Fruit fly (Drosophila melanogaster): ENCODE measurements around the gene Kul.

Gene Kul

DNA sequence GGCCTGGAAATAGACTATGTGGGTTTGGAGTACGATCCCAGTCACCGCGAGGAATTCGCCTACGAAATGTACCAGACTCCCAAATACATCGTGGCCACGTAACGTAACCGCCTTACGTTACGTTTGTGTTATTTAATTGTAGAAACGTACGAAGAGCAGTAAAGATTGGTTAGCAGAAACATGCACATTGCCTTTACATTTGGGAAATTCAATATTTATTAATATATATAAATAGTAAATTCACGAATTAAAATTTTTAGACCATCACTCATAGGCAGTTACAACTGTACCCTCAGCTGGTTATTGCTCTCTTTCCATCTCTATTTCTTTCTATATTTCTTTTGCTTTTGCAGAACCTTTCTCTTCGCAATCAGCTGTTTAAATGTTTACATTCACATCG, 12.3 kb downstream of the Kul start, which contains the start of gene Gnpnat (continued):
- no peak for TF ChIP-seq pzg (GFP tag; optimal IDR thresholded peaks at IDR 0.05)
- peak; percentile 59 for TF ChIP-seq CG8388 (GFP tag; optimal IDR thresholded peaks at IDR 0.05)
- peak; percentile 4 for TF ChIP-seq CG12942 (GFP tag; optimal IDR thresholded peaks at IDR 0.05)
- TF ChIP-seq Hr39 (optimal IDR thresholded peaks at IDR 0.05) = no peak
- TF ChIP-seq CG14667 (GFP tag; IDR thresholded peaks at IDR 0.05) = no peak
- peak; percentile 55 for TF ChIP-seq CG1233 (GFP tag; optimal IDR thresholded peaks at IDR 0.05)
- peak; percentile 11 for TF ChIP-seq B-H2 (GFP tag; optimal IDR thresholded peaks at IDR 0.05)
- no peak for TF ChIP-seq CG8290 (GFP tag; optimal IDR thresholded peaks at IDR 0.05)
- no peak for TF ChIP-seq CG8290 (tag; optimal IDR thresholded peaks at IDR 0.05)
- TF ChIP-seq CG4404 (GFP tag; IDR thresholded peaks at IDR 0.05) = no peak
- TF ChIP-seq MBD-R2 (GFP tag; IDR thresholded peaks at IDR 0.05) = no peak
- TF ChIP-seq tll (GFP tag; optimal IDR thresholded peaks at IDR 0.05) = no peak
- TF ChIP-seq lbe (GFP tag; optimal IDR thresholded peaks at IDR 0.05) = peak; percentile 34
- TF ChIP-seq Hand (GFP tag; optimal IDR thresholded peaks at IDR 0.05) = peak; percentile 38
- peak; percentile 77 for TF ChIP-seq lab (GFP tag; optimal IDR thresholded peaks at IDR 0.05)
- TF ChIP-seq CG10979 (tag; optimal IDR thresholded peaks at IDR 0.05) = peak; percentile 62
- no peak for TF ChIP-seq h (optimal IDR thresholded peaks at IDR 0.05)
- no peak for TF ChIP-seq D (optimal IDR thresholded peaks at IDR 0.05)
- no peak for TF ChIP-seq D (GFP tag; optimal IDR thresholded peaks at IDR 0.05)
- no peak for TF ChIP-seq H2.0 (GFP tag; IDR thresholded peaks at IDR 0.05)
- peak; percentile 26 for TF ChIP-seq Deaf1 (tag; optimal IDR thresholded peaks at IDR 0.05)
- TF ChIP-seq CG13123 (GFP tag; optimal IDR thresholded peaks at IDR 0.05) = no peak
- TF ChIP-seq esg (GFP tag; conservative IDR thresholded peaks at IDR 0.05) = no peak
- no peak for TF ChIP-seq klu (GFP tag; IDR thresholded peaks at IDR 0.05)
- no peak for TF ChIP-seq Lim3 (GFP tag; IDR thresholded peaks at IDR 0.05)
- TF ChIP-seq CG7928 (GFP tag; optimal IDR thresholded peaks at IDR 0.05) = no peak
- TF ChIP-seq Trl (optimal IDR thresholded peaks at IDR 0.05) = no peak
- TF ChIP-seq Trl (GFP tag; optimal IDR thresholded peaks at IDR 0.05) = no peak
- TF ChIP-seq Nf-YC (tag; optimal IDR thresholded peaks at IDR 0.05) = no peak
- TF ChIP-seq CG11093 (GFP tag; IDR thresholded peaks at IDR 0.05) = no peak
- TF ChIP-seq hbn (GFP tag; IDR thresholded peaks at IDR 0.05; ENCODE audit: partially characterized antibody) = no peak
- no peak for TF ChIP-seq gfzf (GFP tag; optimal IDR thresholded peaks at IDR 0.05)
- TF ChIP-seq CG11695 (GFP tag; IDR thresholded peaks at IDR 0.05) = no peak
- TF ChIP-seq gce (GFP tag; IDR thresholded peaks at IDR 0.05) = no peak
- TF ChIP-seq HLH54F (GFP tag; optimal IDR thresholded peaks at IDR 0.05) = no peak
- TF ChIP-seq CG11085 (GFP tag; IDR thresholded peaks at IDR 0.05) = no peak
- TF ChIP-seq CG6272 (GFP tag; IDR thresholded peaks at IDR 0.05) = no peak
- TF ChIP-seq Sry-δ (GFP tag; optimal IDR thresholded peaks at IDR 0.05) = no peak
- no peak for TF ChIP-seq CG6765 (GFP tag; optimal IDR thresholded peaks at IDR 0.05)
- no peak for TF ChIP-seq CG15011 (GFP tag; optimal IDR thresholded peaks at IDR 0.05)
- TF ChIP-seq CG9437 (GFP tag; optimal IDR thresholded peaks at IDR 0.05) = peak; percentile 99
- TF ChIP-seq fu2 (GFP tag; optimal IDR thresholded peaks at IDR 0.05) = no peak
- peak; percentile 4 for TF ChIP-seq CG2116 (GFP tag; optimal IDR thresholded peaks at IDR 0.05)
- peak; percentile 69 for TF ChIP-seq CG2712 (tag; optimal IDR thresholded peaks at IDR 0.05)
- TF ChIP-seq CG5180 (GFP tag; optimal IDR thresholded peaks at IDR 0.05) = no peak
- TF ChIP-seq disco-r (GFP tag; optimal IDR thresholded peaks at IDR 0.05) = no peak
- TF ChIP-seq CG16815 (GFP tag; optimal IDR thresholded peaks at IDR 0.05) = peak; percentile 48
- no peak for TF ChIP-seq HLH3B (GFP tag; IDR thresholded peaks at IDR 0.05)
- no peak for TF ChIP-seq run (tag; optimal IDR thresholded peaks at IDR 0.05)
- no peak for TF ChIP-seq ham (GFP tag; IDR thresholded peaks at IDR 0.05)
- no peak for TF ChIP-seq nom (GFP tag; optimal IDR thresholded peaks at IDR 0.05)
- TF ChIP-seq gsb-n (tag; optimal IDR thresholded peaks at IDR 0.05) = peak; percentile 60
- no peak for TF ChIP-seq sqz (GFP tag; optimal IDR thresholded peaks at IDR 0.05)
- no peak for TF ChIP-seq gcm2 (GFP tag; optimal IDR thresholded peaks at IDR 0.05)

Data from whole organism, embryonic.